Worm (Caenorhabditis elegans) whole organism, L4 larva: ENCODE results near the gene ttbk-8.1.

Experiments used
- D1046.2 ChIP-seq: fragments of 200-800 bp; sonication (Bioruptor generic); IDR thresholded peaks from 2 replicates; pipeline ENCODE4 v1.3.6; 2022; ENCODE audit warnings: missing genetic modification characterization, missing compliant biosample characterization
- F49E8.2 ChIP-seq: sonication (generic microtip); optimal IDR thresholded peaks from 2 replicates; lab custom pipeline; 2016; ENCODE audit warnings: missing compliant biosample characterization, mild to moderate bottlenecking, missing genetic modification characterization, borderline replicate concordance
- Y48G9A.11 ChIP-seq: fragments of 200-800 bp; sonication (Bioruptor generic); IDR thresholded peaks from 2 replicates; pipeline ENCODE4 v1.3.6; 2022; ENCODE audit warnings: missing genetic modification reagents, missing genetic modification characterization, missing compliant biosample characterization
- aha-1 ChIP-seq: fragments of 150-350 bp; peaks from one replicate; lab custom pipeline; 2014; ENCODE audit warnings: missing biosample characterization, missing genetic modification characterization
- ceh-28 ChIP-seq: fragments of 150-350 bp; optimal IDR thresholded peaks from 2 replicates; lab custom pipeline; 2014; ENCODE audit warnings: missing biosample characterization, missing genetic modification reagents, missing genetic modification characterization
- ceh-32 ChIP-seq: sonication (generic microtip); optimal IDR thresholded peaks from 2 replicates; lab custom pipeline; 2016; ENCODE audit warnings: mild to moderate bottlenecking, missing genetic modification characterization, missing compliant biosample characterization; ENCODE audit not compliant: poor library complexity
- ceh-44 ChIP-seq: fragments of 200-800 bp; sonication (Bioruptor generic); IDR thresholded peaks from 2 replicates; pipeline ENCODE4 v1.3.6; 2022; ENCODE audit warnings: missing genetic modification reagents, missing genetic modification characterization, missing compliant biosample characterization
- ceh-62 ChIP-seq: sonication (generic microtip); optimal IDR thresholded peaks from 2 replicates; lab custom pipeline; 2017; ENCODE audit warnings: missing biosample characterization, missing genetic modification characterization
- ceh-82 ChIP-seq: sonication (generic microtip); optimal IDR thresholded peaks from 2 replicates; lab custom pipeline; 2017; ENCODE audit warnings: missing biosample characterization, missing genetic modification characterization
- ces-1 ChIP-seq: fragments of 150-350 bp; sonication (generic microtip); optimal IDR thresholded peaks from 4 replicates; lab custom pipeline; 2014; ENCODE audit warnings: missing biosample characterization, missing genetic modification reagents, missing genetic modification characterization
- daf-12 ChIP-seq: fragments of 150-350 bp; optimal IDR thresholded peaks from 2 replicates; lab custom pipeline; 2014; ENCODE audit warnings: missing biosample characterization, missing genetic modification reagents, missing genetic modification characterization
- daf-16 ChIP-seq, 3 experiments: sonication (generic microtip); optimal IDR thresholded peaks; 2 replicates each; lab custom pipeline; 2016 to 2017; ENCODE audit warnings: missing genetic modification characterization in 3 of 3, missing genetic modification reagents in 3 of 3, mild to moderate bottlenecking in 2 of 3, missing compliant biosample characterization in 2 of 3, missing biosample characterization in 1 of 3, moderate library complexity in 1 of 3
- daf-19 ChIP-seq: fragments of 200-800 bp; sonication (Bioruptor generic); conservative IDR thresholded peaks from 2 replicates; pipeline ENCODE4 v1.3.6; 2022; ENCODE audit warnings: missing genetic modification characterization, missing compliant biosample characterization
- daf-8 ChIP-seq: fragments of 200-800 bp; sonication (Bioruptor generic); IDR thresholded peaks from 2 replicates; pipeline ENCODE4 v1.3.6; 2022; ENCODE audit warnings: missing genetic modification characterization, missing compliant biosample characterization
- dmd-9 ChIP-seq: fragments of 200-800 bp; sonication (Bioruptor generic); IDR thresholded peaks from 2 replicates; pipeline ENCODE4 v1.3.6; 2022; ENCODE audit warnings: missing genetic modification reagents, missing genetic modification characterization, missing compliant biosample characterization
- hlh-11 ChIP-seq: fragments of 200-800 bp; sonication (Bioruptor generic); optimal IDR thresholded peaks from 2 replicates; lab custom pipeline; 2018; ENCODE audit warnings: mild to moderate bottlenecking, missing genetic modification characterization, missing compliant biosample characterization
- lin-1 ChIP-seq: fragments of 200-800 bp; sonication (Bioruptor generic); IDR thresholded peaks from 2 replicates; pipeline ENCODE4 v1.3.6; 2022; ENCODE audit warnings: missing genetic modification reagents, missing genetic modification characterization, missing compliant biosample characterization
- lin-38 ChIP-seq: fragments of 200-800 bp; sonication (Bioruptor generic); IDR thresholded peaks from 2 replicates; pipeline ENCODE4 v1.3.6; 2022; ENCODE audit warnings: missing genetic modification reagents, missing genetic modification characterization, missing compliant biosample characterization
- lin-39 ChIP-seq: fragments of 150-350 bp; optimal IDR thresholded peaks from 2 replicates; lab custom pipeline; 2014; ENCODE audit warnings: missing biosample characterization, missing genetic modification reagents, missing genetic modification characterization
- mdl-1 ChIP-seq, 2 experiments: fragments of 150-350 bp in 1 of 2; sonication (generic microtip) in 1 of 2; optimal IDR thresholded peaks; 2 replicates each; lab custom pipeline; 2014 to 2017; ENCODE audit warnings: missing biosample characterization in 2 of 2, missing genetic modification characterization in 2 of 2
- mxl-3 ChIP-seq: fragments of 200-800 bp; sonication (Bioruptor generic); optimal IDR thresholded peaks from 2 replicates; lab custom pipeline; 2018; ENCODE audit warnings: mild to moderate bottlenecking, missing genetic modification characterization, missing compliant biosample characterization
- nhr-25 ChIP-seq: sonication (generic microtip); optimal IDR thresholded peaks from 2 replicates; lab custom pipeline; 2017; ENCODE audit warnings: missing genetic modification characterization, mild to moderate bottlenecking, missing compliant biosample characterization, antibody characterized with exemption, moderate library complexity, borderline replicate concordance; ENCODE audit not compliant: insufficient read depth
- nhr-28 ChIP-seq: fragments of 150-350 bp; optimal IDR thresholded peaks from 2 replicates; lab custom pipeline; 2014; ENCODE audit warnings: missing biosample characterization, missing genetic modification characterization
- pha-4 ChIP-seq, 2 experiments: fragments of 150-350 bp in 1 of 2; fragments of 200-800 bp in 1 of 2; sonication (Bioruptor generic) in 1 of 2; IDR thresholded peaks in 1 of 2; optimal IDR thresholded peaks in 1 of 2; 2 replicates each; pipeline versions ENCODE4 v1.3.6 to Lab custom; 2014 to 2022; ENCODE audit warnings: missing genetic modification characterization in 2 of 2, missing genetic modification reagents in 2 of 2, missing biosample characterization in 1 of 2, missing compliant biosample characterization in 1 of 2
- sdz-12 ChIP-seq: fragments of 200-800 bp; sonication (Bioruptor generic); optimal IDR thresholded peaks from 2 replicates; lab custom pipeline; 2018; ENCODE audit warnings: mild to moderate bottlenecking, missing genetic modification characterization, missing compliant biosample characterization
- set-16 ChIP-seq: fragments of 200-800 bp; sonication (Bioruptor generic); IDR thresholded peaks from 2 replicates; pipeline ENCODE4 v1.3.6; 2022; ENCODE audit warnings: missing genetic modification reagents, missing genetic modification characterization, missing compliant biosample characterization
- snpc-1.2 ChIP-seq: fragments of 200-800 bp; sonication (Bioruptor generic); IDR thresholded peaks from 2 replicates; pipeline ENCODE4 v1.3.6; 2022; ENCODE audit warnings: missing genetic modification reagents, missing genetic modification characterization, missing compliant biosample characterization
- snpc-4 ChIP-seq: fragments of 150-350 bp; optimal IDR thresholded peaks from 2 replicates; lab custom pipeline; 2014; ENCODE audit warnings: missing biosample characterization, missing genetic modification characterization
- spr-1 ChIP-seq: sonication (generic microtip); optimal IDR thresholded peaks from 2 replicates; lab custom pipeline; 2016; ENCODE audit warnings: mild to moderate bottlenecking, missing genetic modification characterization, missing compliant biosample characterization
- unc-130 ChIP-seq: sonication (generic microtip); optimal IDR thresholded peaks from 2 replicates; lab custom pipeline; 2016; ENCODE audit warnings: missing genetic modification reagents, missing genetic modification characterization, missing compliant biosample characterization
- unc-39 ChIP-seq: sonication (generic microtip); optimal IDR thresholded peaks from 2 replicates; lab custom pipeline; 2017; ENCODE audit warnings: missing biosample characterization, missing genetic modification characterization
- unc-62 ChIP-seq, 3 experiments: fragments of 150-350 bp in 1 of 3; sonication (generic microtip); optimal IDR thresholded peaks in 2 of 3; peaks in 1 of 3; 1 replicate in 1 of 3; 2 replicates in 2 of 3; lab custom pipeline; 2014 to 2017; ENCODE audit warnings: missing biosample characterization in 3 of 3, missing genetic modification characterization in 3 of 3, missing genetic modification reagents in 3 of 3, missing genotype in 1 of 3
- zip-11 ChIP-seq: fragments of 200-800 bp; sonication (Bioruptor generic); IDR thresholded peaks from 2 replicates; pipeline ENCODE4 v1.3.6; 2022; ENCODE audit warnings: missing genetic modification characterization, missing compliant biosample characterization

Gene ttbk-8.1

ce11 chrIV:13505144-13505543, 33.0 kb downstream of the ttbk-8.1 start, which contains the start of gene seld-1:
Gene seld-1 (plus strand): TSS chrIV:13505444.
- TF ChIP-seq unc-62 (GFP tag; optimal IDR thresholded peaks at IDR 0.05 in 1 of 2; lab: Kevin White, UChicago) (peak in 1 of 2 experiments; percentile 47), unc-62 (tag; optimal IDR thresholded peaks at IDR 0.05; lab: Kevin White, UChicago) (no peak), mdl-1 (tag; optimal IDR thresholded peaks at IDR 0.05; lab: Kevin White, UChicago) (no peak)

DNA sequence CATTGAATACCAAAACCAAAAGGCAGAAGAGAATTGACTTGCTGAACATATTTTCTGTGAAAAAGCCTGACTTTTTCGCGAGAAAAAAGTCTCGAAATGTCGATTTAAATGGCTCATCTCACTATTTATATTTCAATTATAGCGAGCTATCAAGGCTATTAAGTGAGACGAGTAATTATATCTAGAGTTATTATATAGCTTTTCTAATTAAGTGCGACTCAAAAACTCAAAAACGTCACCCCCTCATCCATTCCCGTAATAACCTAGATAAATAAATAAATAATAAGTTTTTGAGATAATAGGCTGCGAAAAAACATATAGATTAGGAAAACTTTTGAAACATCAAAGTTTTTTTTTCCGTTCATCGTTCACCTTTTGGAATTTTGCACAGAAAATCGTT, 33.6 kb downstream of the ttbk-8.1 start, which contains the start of gene nlp-17:
nlp-17 (minus strand) TSS at position 101 of the 400 bp plus-strand sequence.
- no peak for TF ChIP-seq dmd-9 (GFP tag; lab: Robert Waterston, UW)
- TF ChIP-seq ceh-44 (GFP tag; lab: Robert Waterston, UW), result no peak
- TF ChIP-seq sdz-12 (GFP tag; lab: Kevin White, UChicago), result no peak
- TF ChIP-seq snpc-4 (tag; lab: Kevin White, UChicago), result no peak
- TF ChIP-seq zip-11 (GFP tag; lab: Robert Waterston, UW), result no peak
- TF ChIP-seq mxl-3, result no peak
- no peak for TF ChIP-seq daf-12 (tag; lab: Kevin White, UChicago)
- TF ChIP-seq daf-8 (GFP tag; lab: Robert Waterston, UW), result no peak
- TF ChIP-seq ceh-62, result no peak
- no peak for TF ChIP-seq unc-39 (tag; lab: Kevin White, UChicago)
- TF ChIP-seq ceh-82, result no peak
- TF ChIP-seq daf-19 (GFP tag; lab: Robert Waterston, UW), result no peak
- TF ChIP-seq set-16, result no peak
- no peak for TF ChIP-seq D1046.2 (GFP tag; lab: Robert Waterston, UW)
- TF ChIP-seq hlh-11, result no peak
- no peak for TF ChIP-seq pha-4 (GFP tag; IDR thresholded peaks at IDR 0.05; lab: Robert Waterston, UW)
- no peak for TF ChIP-seq pha-4 (tag; optimal IDR thresholded peaks at IDR 0.05; lab: Kevin White, UChicago)

- TF ChIP-seq sdz-12 (GFP tag; lab: Kevin White, UChicago), result no peak
- peak; percentile 16 for TF ChIP-seq mxl-3
- TF ChIP-seq daf-16 (GFP tag; optimal IDR thresholded peaks at IDR 0.05; lab: Kevin White, UChicago), result no peak
- TF ChIP-seq daf-16 (tag; optimal IDR thresholded peaks at IDR 0.05; lab: Kevin White, UChicago), result peak; percentile 70
- TF ChIP-seq unc-39 (tag; lab: Kevin White, UChicago), result no peak
- no peak for TF ChIP-seq lin-39 (tag; lab: Kevin White, UChicago)
- no peak for TF ChIP-seq D1046.2 (GFP tag; lab: Robert Waterston, UW)
- TF ChIP-seq nhr-28, result peak; percentile 37
- TF ChIP-seq aha-1 (tag; lab: Kevin White, UChicago), result peak; percentile 48
Measured at ce11 chrIV:13508924-13509323, 36.8 kb downstream of the ttbk-8.1 start, which contains the start of gene afmd-2. Gene afmd-2 (plus strand): TSS chrIV:13509224.

DNA sequence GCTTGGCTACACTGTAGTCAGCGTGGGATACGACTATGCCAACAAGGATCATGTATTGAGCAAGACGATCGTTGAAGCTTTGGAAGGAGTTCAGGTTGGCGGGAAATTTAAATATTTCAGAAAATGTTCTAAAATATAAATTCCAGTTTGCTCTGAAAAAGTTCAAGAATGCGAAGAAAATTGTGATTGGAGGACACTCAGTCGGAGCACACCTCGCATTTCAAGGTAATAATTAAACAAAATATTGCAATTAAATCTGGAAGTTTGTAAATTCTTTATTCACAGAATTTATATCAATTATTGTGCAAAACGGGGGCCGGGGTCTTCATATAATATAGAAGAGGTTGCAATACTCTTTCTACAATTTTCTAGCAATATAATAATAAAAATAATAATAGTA, 37.9 kb downstream of the ttbk-8.1 start:
- TF ChIP-seq unc-130 (GFP tag; lab: Kevin White, UChicago) (peak; percentile 31), pha-4 (GFP tag; IDR thresholded peaks at IDR 0.05; lab: Robert Waterston, UW) (peak; percentile 31; the same call in 1 of the 2 replicates), pha-4 (tag; optimal IDR thresholded peaks at IDR 0.05; lab: Kevin White, UChicago) (no peak), lin-1 (GFP tag; lab: Robert Waterston, UW) (no peak), ceh-28 (tag; lab: Kevin White, UChicago) (no peak), Y48G9A.11 (GFP tag; lab: Robert Waterston, UW) (no peak), spr-1 (tag; lab: Kevin White, UChicago) (no peak), ceh-32 (no peak), ces-1 (GFP tag; lab: Kevin White, UChicago) (no peak), snpc-1.2 (GFP tag; lab: Robert Waterston, UW) (peak; percentile 66; the same call in 1 of the 2 replicates), lin-38 (peak; percentile 58; the same call in 1 of the 2 replicates), nhr-25 (tag; lab: Kevin White, UChicago) (no peak), F49E8.2 (tag; lab: Kevin White, UChicago) (peak; percentile 10)
